ENCODE assay signal across 2 worm cellular contexts in the genomic region with DNA sequence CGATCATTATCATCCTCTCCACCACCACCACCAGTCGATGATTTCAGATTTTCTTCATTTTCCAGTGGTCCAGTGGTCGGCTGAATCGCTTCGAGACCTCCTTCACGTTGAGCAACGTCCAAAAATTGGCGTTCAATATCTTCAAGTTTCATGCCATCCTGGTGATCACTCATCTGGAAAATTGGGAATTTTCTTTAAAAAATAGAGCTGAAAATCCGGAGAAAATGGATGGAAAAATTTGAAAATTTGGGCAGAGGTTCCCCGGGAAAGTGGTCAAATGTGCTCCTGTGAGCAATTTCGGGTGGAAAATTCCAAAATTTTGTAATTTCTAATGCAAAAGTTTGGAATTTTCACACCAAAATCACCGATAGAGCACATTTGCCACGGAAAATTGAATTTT.
TF ChIP-seq lines count a peak whose summit lies in the region.
"Not testable (repeated sequence)": the region's sequence is repeated elsewhere in the genome, so short reads cannot be mapped to it uniquely, and the experiment has no call there.

A gene (minus strand): TSS at position 173 of the 400 bp plus-strand sequence.

TF ChIP-seq in whole organism, L4 larva, 104 proteins besides CTCF, POLR2A, EP300 and RAD21:
- TF ChIP-seq arid-1 (GFP tag; conservative IDR thresholded peaks at IDR 0.05; lab: Robert Waterston, UW) (0 out of 2 replicates have a peak, but pooled peaks have one; percentile 18), madf-5 (GFP tag; IDR thresholded peaks at IDR 0.05; lab: Robert Waterston, UW) (0 out of 4 replicates have a peak, but pooled peaks of 1 of the 2 experiments have one; percentile 52), vab-7 (GFP tag; IDR thresholded peaks at IDR 0.05; lab: Robert Waterston, UW) (peak; percentile 48; the same call in 1 of the 2 replicates), zfp-3 (GFP tag; conservative IDR thresholded peaks at IDR 0.05; lab: Robert Waterston, UW) (0 out of 2 replicates have a peak, but pooled peaks have one; percentile 45), lin-38 (GFP tag; IDR thresholded peaks at IDR 0.05; lab: Robert Waterston, UW) (peak; percentile 33; the same call in 1 of the 2 replicates), lim-7 (GFP tag; IDR thresholded peaks at IDR 0.05; lab: Robert Waterston, UW) (peak; percentile 67; the same call in 1 of the 2 replicates)
TF ChIP-seq in whole organism, L4 larva: peak in this region for 6; not testable (repeated sequence) for 98.

TF ChIP-seq in whole organism, young adult, 124 proteins besides CTCF, POLR2A, EP300 and RAD21:
- TF ChIP-seq ztf-25 (GFP tag; IDR thresholded peaks at IDR 0.05; lab: Robert Waterston, UW), result 0 out of 2 replicates have a peak, but pooled peaks have one; percentile 65
- TF ChIP-seq cebp-1 (GFP tag; IDR thresholded peaks at IDR 0.05; lab: Robert Waterston, UW), result 0 out of 2 replicates have a peak, but pooled peaks have one; percentile 18
- TF ChIP-seq cebp-1 (tag; optimal IDR thresholded peaks at IDR 0.05; lab: Kevin White, UChicago), result not testable (repeated sequence)
- peak; percentile 59; the same call in 1 of the 2 replicates for TF ChIP-seq nfyb-1 (GFP tag; IDR thresholded peaks at IDR 0.05; lab: Robert Waterston, UW)
- peak; percentile 29; the same call in 1 of the 2 replicates for TF ChIP-seq lin-26 (GFP tag; IDR thresholded peaks at IDR 0.05; lab: Robert Waterston, UW)
- peak; percentile 44; the same call in 1 of the 2 replicates for TF ChIP-seq madf-6 (GFP tag; IDR thresholded peaks at IDR 0.05; lab: Robert Waterston, UW)
- TF ChIP-seq dox-1 (GFP tag; IDR thresholded peaks at IDR 0.05; lab: Robert Waterston, UW), result peak; percentile 65
- TF ChIP-seq attf-6 (GFP tag; IDR thresholded peaks at IDR 0.05; lab: Robert Waterston, UW), result 0 out of 2 replicates have a peak, but pooled peaks have one; percentile 28
